Worm (Caenorhabditis elegans) whole organism, young adult: Measurements from ENCODE around the gene ZK177.12.

Source experiments
- hrde-1 ChIP-seq: sonication (generic microtip); optimal IDR thresholded peaks from 2 replicates; lab custom pipeline; 2016; ENCODE audit warnings: missing genetic modification characterization, mild to moderate bottlenecking, missing compliant biosample characterization, moderate library complexity, missing genotype, missing genetic modification reagents, borderline replicate concordance
- pha-4 ChIP-seq: fragments of 150-350 bp; sonication (generic microtip); optimal IDR thresholded peaks from 2 replicates; lab custom pipeline; 2014; ENCODE audit warnings: missing biosample characterization, missing genetic modification reagents, missing genetic modification characterization
- unc-62 ChIP-seq: fragments of 150-350 bp; optimal IDR thresholded peaks from 2 replicates; lab custom pipeline; 2014; ENCODE audit warnings: missing biosample characterization, missing genetic modification reagents, missing genetic modification characterization

DNA sequence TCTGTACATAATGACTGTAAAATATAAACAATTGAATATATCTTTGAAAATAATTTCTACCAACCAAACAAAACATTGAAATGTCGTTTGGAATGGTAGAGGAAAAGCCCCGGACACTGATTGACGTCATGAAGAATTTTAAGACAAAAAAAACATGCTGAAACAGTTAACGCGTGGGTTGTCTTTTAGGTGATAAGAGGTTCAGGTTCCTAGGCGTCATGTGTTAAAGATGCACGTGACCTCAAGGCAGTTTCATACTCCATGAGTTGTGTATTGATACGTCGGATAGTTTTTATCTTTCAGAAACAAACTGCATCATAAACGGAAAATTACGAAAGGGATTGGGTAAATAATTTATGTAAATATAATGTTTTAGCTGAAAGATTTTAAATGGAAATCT lies 35.6 kb downstream of the ZK177.12 start:
- TF ChIP-seq hrde-1 (tag; lab: Kevin White, UChicago) (no peak), unc-62 (GFP tag; lab: Kevin White, UChicago) (no peak), pha-4 (tag; lab: Kevin White, UChicago) (no peak)
